Worm (Caenorhabditis elegans) whole organism, L4 larva: ENCODE results near the gene spv-1.

Experiments used
- F10B5.3 ChIP-seq: sonication (generic microtip); optimal IDR thresholded peaks from 2 replicates; lab custom pipeline; 2016; ENCODE audit warnings: mild to moderate bottlenecking, missing genetic modification characterization, missing compliant biosample characterization
- R02D3.7 ChIP-seq: fragments of 150-350 bp; sonication (generic microtip); optimal IDR thresholded peaks from 3 replicates; lab custom pipeline; 2014; ENCODE audit warnings: missing biosample characterization, missing genetic modification characterization
- Y5F2A.4 ChIP-seq: fragments of 200-800 bp; sonication (Bioruptor generic); optimal IDR thresholded peaks from 2 replicates; lab custom pipeline; 2018; ENCODE audit warnings: mild to moderate bottlenecking, missing genetic modification characterization, missing compliant biosample characterization
- Y75B8A.6 ChIP-seq: fragments of 200-800 bp; sonication (Bioruptor generic); IDR thresholded peaks from 2 replicates; pipeline ENCODE4 v1.3.6; 2022; ENCODE audit warnings: missing genetic modification reagents, missing genetic modification characterization, missing compliant biosample characterization
- ZK337.2 ChIP-seq: fragments of 200-800 bp; sonication (Bioruptor generic); IDR thresholded peaks from 2 replicates; pipeline ENCODE4 v1.3.6; 2022; ENCODE audit warnings: missing genetic modification reagents, missing genetic modification characterization, missing compliant biosample characterization
- aha-1 ChIP-seq: fragments of 150-350 bp; peaks from one replicate; lab custom pipeline; 2014; ENCODE audit warnings: missing biosample characterization, missing genetic modification characterization
- ama-1 ChIP-seq: fragments of 150-350 bp; optimal IDR thresholded peaks from 2 replicates; lab custom pipeline; 2014; ENCODE audit warnings: inconsistent platforms, mixed read lengths
- ceh-20 ChIP-seq: fragments of 200-800 bp; sonication (Bioruptor generic); IDR thresholded peaks from 2 replicates; pipeline ENCODE4 v1.3.6; 2022; ENCODE audit warnings: missing genetic modification reagents, missing genetic modification characterization, missing compliant biosample characterization
- ceh-28 ChIP-seq: fragments of 150-350 bp; optimal IDR thresholded peaks from 2 replicates; lab custom pipeline; 2014; ENCODE audit warnings: missing biosample characterization, missing genetic modification reagents, missing genetic modification characterization
- ceh-32 ChIP-seq: sonication (generic microtip); optimal IDR thresholded peaks from 2 replicates; lab custom pipeline; 2016; ENCODE audit warnings: mild to moderate bottlenecking, missing genetic modification characterization, missing compliant biosample characterization; ENCODE audit not compliant: poor library complexity
- cey-2 ChIP-seq: sonication (generic microtip); optimal IDR thresholded peaks from 3 replicates; lab custom pipeline; 2017; ENCODE audit warnings: missing genetic modification characterization, mild to moderate bottlenecking, missing compliant biosample characterization, antibody characterized with exemption, borderline replicate concordance; ENCODE audit not compliant: insufficient read depth
- daf-12 ChIP-seq: fragments of 150-350 bp; optimal IDR thresholded peaks from 2 replicates; lab custom pipeline; 2014; ENCODE audit warnings: missing biosample characterization, missing genetic modification reagents, missing genetic modification characterization
- dmd-6 ChIP-seq: fragments of 200-800 bp; sonication (Bioruptor generic); IDR thresholded peaks from 2 replicates; pipeline ENCODE4 v1.3.6; 2022; ENCODE audit warnings: missing genetic modification reagents, missing genetic modification characterization, missing compliant biosample characterization
- dmd-9 ChIP-seq: fragments of 200-800 bp; sonication (Bioruptor generic); IDR thresholded peaks from 2 replicates; pipeline ENCODE4 v1.3.6; 2022; ENCODE audit warnings: missing genetic modification reagents, missing genetic modification characterization, missing compliant biosample characterization
- dpl-1 ChIP-seq: fragments of 150-350 bp; optimal IDR thresholded peaks from 2 replicates; lab custom pipeline; 2014; ENCODE audit warnings: missing biosample characterization, missing genetic modification reagents, missing genetic modification characterization
- duxl-1 ChIP-seq: sonication (generic microtip); optimal IDR thresholded peaks from 2 replicates; lab custom pipeline; 2016; ENCODE audit warnings: mild to moderate bottlenecking, missing genetic modification characterization, moderate library complexity, missing compliant biosample characterization; ENCODE audit not compliant: poor library complexity
- egl-27 ChIP-seq: sonication (generic microtip); optimal IDR thresholded peaks from 3 replicates; lab custom pipeline; 2017; ENCODE audit warnings: missing biosample characterization, missing genetic modification reagents, missing genetic modification characterization
- egl-43 ChIP-seq: fragments of 200-800 bp; sonication (Bioruptor generic); IDR thresholded peaks from 2 replicates; pipeline ENCODE4 v1.3.6; 2022; ENCODE audit warnings: missing genetic modification reagents, missing genetic modification characterization, missing compliant biosample characterization
- gei-8 ChIP-seq: fragments of 200-800 bp; sonication (Bioruptor generic); optimal IDR thresholded peaks from 2 replicates; lab custom pipeline; 2018; ENCODE audit warnings: mild to moderate bottlenecking, missing genetic modification characterization, missing compliant biosample characterization
- hlh-30 ChIP-seq: sonication (generic microtip); optimal IDR thresholded peaks from 2 replicates; lab custom pipeline; 2017; ENCODE audit warnings: antibody characterized with exemption, mild to moderate bottlenecking, missing genetic modification characterization, missing compliant biosample characterization; ENCODE audit not compliant: insufficient read depth
- lin-38 ChIP-seq: fragments of 200-800 bp; sonication (Bioruptor generic); IDR thresholded peaks from 2 replicates; pipeline ENCODE4 v1.3.6; 2022; ENCODE audit warnings: missing genetic modification reagents, missing genetic modification characterization, missing compliant biosample characterization
- lin-39 ChIP-seq: fragments of 150-350 bp; optimal IDR thresholded peaks from 2 replicates; lab custom pipeline; 2014; ENCODE audit warnings: missing biosample characterization, missing genetic modification reagents, missing genetic modification characterization
- madf-5 ChIP-seq, 2 experiments: fragments of 200-800 bp; sonication (Bioruptor generic); IDR thresholded peaks; 2 replicates each; pipeline ENCODE4 v1.3.6; 2022; ENCODE audit warnings: missing compliant biosample characterization in 2 of 2, missing genetic modification characterization in 2 of 2
- madf-9 ChIP-seq: fragments of 200-800 bp; sonication (Bioruptor generic); conservative IDR thresholded peaks from 2 replicates; pipeline ENCODE4 v1.3.6; 2022; ENCODE audit warnings: missing genetic modification reagents, missing genetic modification characterization, missing compliant biosample characterization
- mxl-2 ChIP-seq: fragments of 200-800 bp; sonication (Bioruptor generic); conservative IDR thresholded peaks from 2 replicates; pipeline ENCODE4 v1.3.6; 2022; ENCODE audit warnings: missing genetic modification reagents, missing genetic modification characterization, missing compliant biosample characterization
- nhr-10 ChIP-seq: fragments of 150-350 bp; optimal IDR thresholded peaks from 2 replicates; lab custom pipeline; 2014; ENCODE audit warnings: missing biosample characterization, missing genetic modification characterization
- nhr-11 ChIP-seq: fragments of 150-350 bp; optimal IDR thresholded peaks from 2 replicates; lab custom pipeline; 2014; ENCODE audit warnings: missing biosample characterization, missing genetic modification characterization
- nhr-111 ChIP-seq: fragments of 200-800 bp; sonication (Bioruptor generic); optimal IDR thresholded peaks from 2 replicates; lab custom pipeline; 2018; ENCODE audit warnings: mild to moderate bottlenecking, missing genetic modification characterization, missing compliant biosample characterization
- nhr-237 ChIP-seq: sonication (generic microtip); optimal IDR thresholded peaks from 2 replicates; lab custom pipeline; 2017; ENCODE audit warnings: missing biosample characterization, missing genetic modification characterization
- nhr-25 ChIP-seq: sonication (generic microtip); optimal IDR thresholded peaks from 2 replicates; lab custom pipeline; 2017; ENCODE audit warnings: missing genetic modification characterization, mild to moderate bottlenecking, missing compliant biosample characterization, antibody characterized with exemption, moderate library complexity, borderline replicate concordance; ENCODE audit not compliant: insufficient read depth
- nhr-41 ChIP-seq: fragments of 200-800 bp; sonication (Bioruptor generic); IDR thresholded peaks from 2 replicates; pipeline ENCODE4 v1.3.6; 2022; ENCODE audit warnings: missing genetic modification reagents, missing genetic modification characterization, missing compliant biosample characterization
- nhr-48 ChIP-seq: sonication (generic microtip); optimal IDR thresholded peaks from 2 replicates; lab custom pipeline; 2016; ENCODE audit warnings: mild to moderate bottlenecking, missing genetic modification characterization, missing compliant biosample characterization
- saeg-2 ChIP-seq: fragments of 200-800 bp; sonication (Bioruptor generic); IDR thresholded peaks from 2 replicates; pipeline ENCODE4 v1.3.6; 2022; ENCODE audit warnings: missing genetic modification reagents, missing genetic modification characterization, missing compliant biosample characterization
- sdz-12 ChIP-seq: fragments of 200-800 bp; sonication (Bioruptor generic); optimal IDR thresholded peaks from 2 replicates; lab custom pipeline; 2018; ENCODE audit warnings: mild to moderate bottlenecking, missing genetic modification characterization, missing compliant biosample characterization
- set-16 ChIP-seq: fragments of 200-800 bp; sonication (Bioruptor generic); IDR thresholded peaks from 2 replicates; pipeline ENCODE4 v1.3.6; 2022; ENCODE audit warnings: missing genetic modification reagents, missing genetic modification characterization, missing compliant biosample characterization
- skn-1 ChIP-seq: fragments of 150-350 bp; optimal IDR thresholded peaks from 2 replicates; lab custom pipeline; 2014; ENCODE audit warnings: missing biosample characterization, missing genetic modification characterization
- tag-97 ChIP-seq: fragments of 200-800 bp; sonication (Bioruptor generic); IDR thresholded peaks from 2 replicates; pipeline ENCODE4 v1.3.6; 2022; ENCODE audit warnings: missing genetic modification characterization, missing compliant biosample characterization
- unc-130 ChIP-seq: sonication (generic microtip); optimal IDR thresholded peaks from 2 replicates; lab custom pipeline; 2016; ENCODE audit warnings: missing genetic modification reagents, missing genetic modification characterization, missing compliant biosample characterization
- unc-39 ChIP-seq: sonication (generic microtip); optimal IDR thresholded peaks from 2 replicates; lab custom pipeline; 2017; ENCODE audit warnings: missing biosample characterization, missing genetic modification characterization
- unc-62 ChIP-seq, 3 experiments: fragments of 150-350 bp in 1 of 3; sonication (generic microtip); optimal IDR thresholded peaks in 2 of 3; peaks in 1 of 3; 1 replicate in 1 of 3; 2 replicates in 2 of 3; lab custom pipeline; 2014 to 2017; ENCODE audit warnings: missing biosample characterization in 3 of 3, missing genetic modification characterization in 3 of 3, missing genetic modification reagents in 3 of 3, missing genotype in 1 of 3
- zfp-3 ChIP-seq: fragments of 200-800 bp; sonication (Bioruptor generic); conservative IDR thresholded peaks from 2 replicates; pipeline ENCODE4 v1.3.6; 2022; ENCODE audit warnings: missing genetic modification reagents, missing genetic modification characterization, missing compliant biosample characterization
- zip-11 ChIP-seq: fragments of 200-800 bp; sonication (Bioruptor generic); IDR thresholded peaks from 2 replicates; pipeline ENCODE4 v1.3.6; 2022; ENCODE audit warnings: missing genetic modification characterization, missing compliant biosample characterization

Gene spv-1

DNA sequence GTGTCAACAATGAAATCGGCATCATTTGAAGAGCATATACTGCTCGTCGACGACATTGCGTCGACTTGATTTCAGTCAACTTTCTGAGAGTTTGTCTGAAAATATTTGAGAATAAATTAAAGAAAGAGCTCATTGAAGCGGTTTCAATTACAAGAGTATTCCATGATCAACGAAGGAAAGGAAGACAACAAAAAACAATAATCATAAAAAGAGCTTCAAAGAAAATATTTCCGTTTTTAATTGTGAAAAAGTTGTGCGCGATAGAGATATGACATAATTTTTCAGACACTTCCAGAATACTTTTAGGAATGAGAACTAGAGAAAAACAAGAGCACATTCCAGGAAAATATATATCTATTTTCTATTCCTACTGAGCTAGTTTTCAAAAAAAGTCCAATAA, at the start of gene spv-1:
TSS of gene spv-1 (minus strand) at position 101 of the 400 bp plus-strand sequence.
- TF ChIP-seq egl-27 (tag; lab: Kevin White, UChicago) (no peak), unc-39 (tag; lab: Kevin White, UChicago) (no peak), Y5F2A.4 (GFP tag; lab: Kevin White, UChicago) (no peak), mxl-2 (GFP tag; lab: Robert Waterston, UW) (no peak), zip-11 (GFP tag; lab: Robert Waterston, UW) (no peak), nhr-111 (GFP tag; lab: Kevin White, UChicago) (no peak), skn-1 (tag; lab: Kevin White, UChicago) (no peak), F10B5.3 (tag; lab: Kevin White, UChicago) (no peak), lin-39 (tag; lab: Kevin White, UChicago) (no peak), zfp-3 (no peak), Y75B8A.6 (GFP tag; lab: Robert Waterston, UW) (no peak), dmd-9 (GFP tag; lab: Robert Waterston, UW) (no peak), dpl-1 (no peak), egl-43 (GFP tag; lab: Robert Waterston, UW) (no peak)

- no peak for TF ChIP-seq madf-5 (GFP tag; IDR thresholded peaks at IDR 0.05; lab: Robert Waterston, UW)
- peak; percentile 28 for TF ChIP-seq nhr-11 (tag; lab: Kevin White, UChicago)
These were observed 49.0 kb upstream of the spv-1 start for ce11 chrII:7977513-7977912.

- TF ChIP-seq tag-97: no peak
- no peak for TF ChIP-seq nhr-48 (tag; lab: Kevin White, UChicago)
- TF ChIP-seq sdz-12 (GFP tag; lab: Kevin White, UChicago): no peak
- TF ChIP-seq mxl-2 (GFP tag; lab: Robert Waterston, UW): no peak
- no peak for TF ChIP-seq ceh-28 (tag; lab: Kevin White, UChicago)
- TF ChIP-seq R02D3.7 (tag; lab: Kevin White, UChicago): no peak
- no peak for TF ChIP-seq nhr-41 (GFP tag; lab: Robert Waterston, UW)
- TF ChIP-seq madf-9: no peak
- TF ChIP-seq, all 104 proteins: peak for 0
These were observed 47.8 kb upstream of the spv-1 start, which contains the start of gene DH11.5 for ce11 chrII:7976308-7976707. TSS of gene DH11.5 (plus strand) at chrII:7976608.

DNA sequence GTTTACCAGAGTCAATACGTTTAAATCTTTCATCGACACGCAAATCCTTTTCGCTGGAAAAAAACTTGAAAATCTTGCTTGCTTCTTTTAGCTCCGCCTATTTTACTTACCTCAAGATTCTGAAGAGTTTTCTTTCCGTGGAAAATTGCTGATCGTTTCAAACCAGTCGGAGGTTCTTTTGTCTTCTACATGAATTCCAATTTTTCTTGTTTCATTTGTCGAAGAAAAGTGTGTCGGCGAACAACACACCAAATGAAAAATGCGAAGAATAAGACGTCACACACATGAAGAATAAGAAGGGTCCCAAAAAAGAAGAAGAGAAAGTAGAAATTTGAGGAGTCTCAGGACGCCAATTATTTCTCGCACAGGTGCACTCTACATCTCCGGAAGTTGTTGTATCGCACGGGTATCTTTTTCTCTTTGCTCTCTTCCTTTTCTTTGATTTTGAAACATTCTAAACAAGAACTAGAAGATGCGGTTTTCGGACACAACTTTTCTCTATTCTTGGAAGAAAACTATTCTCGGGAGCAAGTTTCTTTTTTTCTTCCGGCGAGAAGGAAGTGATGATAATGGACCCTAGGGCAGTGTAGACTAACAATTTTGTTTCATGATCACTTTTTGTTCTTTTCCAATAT, 45.8 kb upstream of the spv-1 start:
- TF ChIP-seq unc-130 (GFP tag; lab: Kevin White, UChicago) (no peak), aha-1 (tag; lab: Kevin White, UChicago) (peak; percentile 82), unc-62 (GFP tag; optimal IDR thresholded peaks at IDR 0.05 in 1 of 2; lab: Kevin White, UChicago) (peak in 1 of 2 experiments; percentile 55), unc-62 (tag; optimal IDR thresholded peaks at IDR 0.05; lab: Kevin White, UChicago) (no peak)

DNA sequence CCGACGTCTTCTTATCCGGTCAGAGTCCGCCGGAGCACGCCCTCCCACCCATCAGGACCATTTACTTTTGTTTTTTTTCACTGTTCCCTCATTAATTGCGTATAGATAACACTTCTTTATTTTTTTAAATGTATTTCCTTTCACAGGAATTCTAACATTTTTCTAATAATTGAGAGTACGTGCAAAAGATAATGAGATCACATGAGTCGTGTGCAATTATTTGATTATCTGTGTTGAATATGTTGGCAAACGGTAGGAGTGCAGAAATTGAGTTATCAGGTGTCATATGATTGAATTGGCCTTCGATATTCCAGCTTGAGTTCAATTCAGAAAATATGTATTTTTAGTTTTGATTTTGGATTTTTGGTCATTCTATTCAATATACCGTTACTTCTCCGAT, 39.9 kb upstream of the spv-1 start:
- TF ChIP-seq dmd-6 (GFP tag; lab: Robert Waterston, UW): no peak
- TF ChIP-seq gei-8: no peak
- no peak for TF ChIP-seq ceh-32
- no peak for TF ChIP-seq nhr-10 (tag; lab: Kevin White, UChicago)
- no peak for TF ChIP-seq lin-38 (GFP tag; lab: Robert Waterston, UW)
- TF ChIP-seq ama-1 (lab: Kevin White, UChicago): no peak
- TF ChIP-seq nhr-237 (tag; lab: Kevin White, UChicago): no peak
- TF ChIP-seq duxl-1: no peak
- TF ChIP-seq nhr-25 (tag; lab: Kevin White, UChicago): no peak
- no peak for TF ChIP-seq cey-2
- no peak for TF ChIP-seq saeg-2 (GFP tag; lab: Robert Waterston, UW)
- TF ChIP-seq daf-12 (tag; lab: Kevin White, UChicago): no peak
- TF ChIP-seq ceh-20 (GFP tag; lab: Robert Waterston, UW): no peak
- TF ChIP-seq aha-1 (tag; lab: Kevin White, UChicago): no peak
- no peak for TF ChIP-seq ZK337.2
- no peak for TF ChIP-seq nhr-41 (GFP tag; lab: Robert Waterston, UW)
- no peak for TF ChIP-seq set-16 (GFP tag; lab: Robert Waterston, UW)
- TF ChIP-seq hlh-30: no peak
